Worm (Caenorhabditis elegans): ENCODE data around the gene nep-13.

- TF ChIP-seq hlh-30 (tag; optimal IDR thresholded peaks at IDR 0.05; ENCODE audit: insufficient read depth) (no peak), zip-5 (tag; optimal IDR thresholded peaks at IDR 0.05) (no peak), T23F11.4 (GFP tag; optimal IDR thresholded peaks at IDR 0.05) (no peak), ets-4 (tag; optimal IDR thresholded peaks at IDR 0.05) (no peak), C08G9.2 (tag; optimal IDR thresholded peaks at IDR 0.05) (no peak), pha-2 (tag; optimal IDR thresholded peaks at IDR 0.05) (no peak)
Observed at ce11 chrII:3267815-3268214, 14.6 kb upstream of the nep-13 start.
